Worm (Caenorhabditis elegans): ENCODE results near the gene math-3.
"Not testable (repeated sequence)": the region's sequence is repeated elsewhere in the genome, so short reads cannot be mapped to it uniquely, and the experiment has no call there.

The math-3 gene

DNA sequence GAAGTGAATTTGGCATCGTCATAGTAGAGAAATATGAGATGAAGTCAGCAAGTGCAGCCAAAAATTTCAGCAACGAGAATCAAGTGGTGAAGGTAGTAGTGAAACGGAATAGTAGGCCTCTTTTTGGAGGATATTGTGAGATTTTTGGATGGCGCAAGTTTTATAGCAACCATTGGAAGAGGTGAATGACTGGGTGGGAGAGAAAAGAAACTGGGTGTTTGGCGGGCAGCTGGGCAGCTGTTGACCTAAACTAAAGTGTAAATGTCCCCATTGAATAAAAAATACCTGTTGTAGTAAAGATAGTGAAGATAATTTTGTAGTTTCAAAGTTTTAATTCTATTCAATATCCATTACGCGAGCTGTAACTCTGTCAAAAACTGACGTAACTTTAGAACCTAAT, 44.2 kb downstream of the math-3 start:
- TF ChIP-seq hmg-4 (GFP tag; optimal IDR thresholded peaks at IDR 0.05) (no peak), tbx-37 (GFP tag; conservative IDR thresholded peaks at IDR 0.05) (no peak), sea-1 (GFP tag; conservative IDR thresholded peaks at IDR 0.05) (no peak)

DNA sequence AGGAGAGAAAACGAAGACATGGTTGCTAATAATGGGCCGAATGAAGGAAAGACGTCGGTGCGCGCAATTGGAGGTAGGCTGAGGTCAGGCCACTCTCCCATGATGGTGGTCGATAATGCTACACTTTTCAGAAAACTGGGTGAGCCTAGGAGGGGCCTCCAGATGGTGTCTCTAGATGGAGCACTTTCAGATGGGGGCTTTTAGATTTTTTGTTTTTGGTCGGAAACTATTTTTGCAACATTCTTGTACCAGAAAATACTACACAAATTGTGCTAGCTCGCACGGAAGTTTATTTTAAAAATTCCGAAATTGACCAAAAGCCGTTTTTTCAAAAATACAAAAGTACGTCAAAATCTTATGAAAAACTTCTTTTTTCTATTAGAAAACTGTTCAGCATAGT, 46.4 kb downstream of the math-3 start, which contains the start of gene fbxb-10:
Gene fbxb-10, minus strand, starts transcription at position 101 of the 400 bp plus-strand sequence.
- TF ChIP-seq ets-7 (tag; optimal IDR thresholded peaks at IDR 0.05) (no peak), hnd-1 (tag; optimal IDR thresholded peaks at IDR 0.05) (no peak), B0310.2 (tag; optimal IDR thresholded peaks at IDR 0.05) (no peak), hmg-4 (GFP tag; optimal IDR thresholded peaks at IDR 0.05) (no peak), aly-1 (tag; optimal IDR thresholded peaks at IDR 0.05) (no peak), F13C5.2 (tag; optimal IDR thresholded peaks at IDR 0.05) (no peak), scrt-1 (GFP tag; IDR thresholded peaks at IDR 0.05) (no peak), ceh-13 (GFP tag; optimal IDR thresholded peaks at IDR 0.05) (no peak), tbx-37 (GFP tag; conservative IDR thresholded peaks at IDR 0.05) (no peak), ceh-36 (tag; optimal IDR thresholded peaks at IDR 0.05) (no peak), ama-1 (optimal IDR thresholded peaks at IDR 0.05) (no peak), tra-4 (tag; optimal IDR thresholded peaks at IDR 0.05) (no peak), flt-1 (GFP tag; IDR thresholded peaks at IDR 0.05) (no peak), pes-1 (GFP tag; IDR thresholded peaks at IDR 0.05) (no peak), hmbx-1 (tag; optimal IDR thresholded peaks at IDR 0.05) (no peak), sea-1 (GFP tag; conservative IDR thresholded peaks at IDR 0.05) (no peak), tbx-11 (GFP tag; IDR thresholded peaks at IDR 0.05) (no peak)

DNA sequence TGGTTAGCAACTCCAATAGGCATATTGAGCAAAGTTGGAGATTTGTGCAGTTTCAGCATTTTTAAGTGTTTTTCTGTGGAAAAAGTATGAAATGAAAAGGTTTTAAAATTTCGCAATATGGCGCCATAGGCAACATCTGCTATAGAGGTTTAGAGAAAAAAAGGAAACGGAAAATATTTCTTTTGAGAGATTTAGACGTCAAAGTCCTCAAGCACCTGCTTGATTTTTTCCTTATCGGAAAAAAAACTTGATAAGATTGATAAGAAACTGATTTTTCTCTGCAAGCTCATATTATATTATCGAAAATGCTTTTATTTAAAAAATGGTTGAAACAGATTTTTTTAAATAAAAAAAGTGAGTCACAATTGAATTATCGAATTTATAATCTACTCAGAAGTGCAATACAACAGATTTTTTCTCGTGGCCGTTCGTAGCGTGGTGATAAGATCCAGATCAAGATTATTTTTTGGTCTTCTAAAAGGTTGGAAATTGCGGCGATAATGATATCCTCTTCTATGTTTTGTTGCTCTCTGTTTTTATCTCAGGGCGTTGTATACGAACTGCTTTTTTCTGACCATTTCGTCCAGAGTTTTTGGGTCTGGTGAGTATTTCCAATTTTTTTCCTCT, 48.2 kb downstream of the math-3 start, which contains the start of gene fbxc-19:
Gene fbxc-19, plus strand, starts transcription at position 536 of the 627 bp plus-strand sequence.
- TF ChIP-seq ceh-36 (tag; optimal IDR thresholded peaks at IDR 0.05) (no peak), scrt-1 (GFP tag; IDR thresholded peaks at IDR 0.05) (no peak), pes-1 (GFP tag; IDR thresholded peaks at IDR 0.05) (no peak; the same call in 1 of the 2 replicates), F13C5.2 (tag; optimal IDR thresholded peaks at IDR 0.05) (no peak), aly-1 (tag; optimal IDR thresholded peaks at IDR 0.05) (no peak), hmbx-1 (tag; optimal IDR thresholded peaks at IDR 0.05) (no peak), ets-7 (tag; optimal IDR thresholded peaks at IDR 0.05) (no peak), hmg-4 (GFP tag; optimal IDR thresholded peaks at IDR 0.05) (no peak), sea-1 (GFP tag; conservative IDR thresholded peaks at IDR 0.05) (no peak), flt-1 (GFP tag; IDR thresholded peaks at IDR 0.05) (no peak), ama-1 (optimal IDR thresholded peaks at IDR 0.05) (no peak), hnd-1 (tag; optimal IDR thresholded peaks at IDR 0.05) (no peak), ceh-13 (GFP tag; optimal IDR thresholded peaks at IDR 0.05) (no peak), tbx-37 (GFP tag; conservative IDR thresholded peaks at IDR 0.05) (no peak), B0310.2 (tag; optimal IDR thresholded peaks at IDR 0.05) (no peak), tra-4 (tag; optimal IDR thresholded peaks at IDR 0.05) (no peak), tbx-11 (GFP tag; IDR thresholded peaks at IDR 0.05) (no peak)

DNA sequence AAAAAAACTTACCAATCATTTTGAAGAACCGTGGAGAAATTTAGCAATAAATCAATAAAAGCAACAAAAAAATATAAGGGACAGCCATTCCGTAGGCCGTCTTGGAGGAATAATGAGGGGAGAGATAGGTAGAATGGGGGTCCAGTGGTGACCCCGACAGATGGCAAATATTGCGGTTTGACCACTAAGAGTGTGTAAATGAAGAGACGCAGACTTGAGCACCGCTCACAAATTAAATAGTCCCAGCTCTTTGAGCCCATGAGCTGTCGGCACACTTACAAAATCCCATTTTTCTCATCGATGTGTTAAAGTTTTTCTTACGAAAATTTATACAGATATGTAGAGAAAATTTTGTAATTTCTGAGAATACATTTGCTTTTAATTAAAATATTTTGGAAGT, 48.9 kb downstream of the math-3 start, which contains the start of gene fbxa-3:
Gene fbxa-3, minus strand, starts transcription at position 101 of the 400 bp plus-strand sequence.
- TF ChIP-seq ceh-36 (tag; optimal IDR thresholded peaks at IDR 0.05) = no peak
- no peak for TF ChIP-seq scrt-1 (GFP tag; IDR thresholded peaks at IDR 0.05)
- no peak for TF ChIP-seq ceh-13 (GFP tag; optimal IDR thresholded peaks at IDR 0.05)
- TF ChIP-seq aly-1 (tag; optimal IDR thresholded peaks at IDR 0.05) = no peak
- no peak for TF ChIP-seq ama-1 (optimal IDR thresholded peaks at IDR 0.05)
- TF ChIP-seq ets-7 (tag; optimal IDR thresholded peaks at IDR 0.05) = no peak
- TF ChIP-seq flt-1 (GFP tag; IDR thresholded peaks at IDR 0.05) = no peak
- TF ChIP-seq hnd-1 (tag; optimal IDR thresholded peaks at IDR 0.05) = no peak
- no peak for TF ChIP-seq pes-1 (GFP tag; IDR thresholded peaks at IDR 0.05)
- TF ChIP-seq B0310.2 (tag; optimal IDR thresholded peaks at IDR 0.05) = no peak
- no peak for TF ChIP-seq F13C5.2 (tag; optimal IDR thresholded peaks at IDR 0.05)

DNA sequence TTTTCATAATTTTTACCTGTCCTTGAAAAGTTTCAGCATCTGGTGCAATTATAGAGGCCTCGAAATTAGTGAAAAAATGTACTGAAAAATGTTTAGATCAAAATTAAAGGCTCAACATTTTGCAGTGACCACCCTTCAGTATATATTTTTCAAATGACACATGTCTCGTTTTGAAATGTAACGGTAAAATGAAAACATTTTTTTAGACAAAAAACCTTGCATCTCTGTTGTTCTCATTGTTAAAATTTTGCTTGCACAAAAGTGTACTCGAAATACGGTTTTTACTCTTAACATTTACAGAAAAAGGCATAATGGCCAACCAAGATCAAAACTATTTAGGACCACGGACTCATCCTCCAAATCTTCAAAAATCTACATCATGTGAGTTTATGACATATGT, 52.4 kb downstream of the math-3 start, which contains the start of gene math-41:
Gene math-41, plus strand, starts transcription at position 301 of the 400 bp plus-strand sequence.
- TF ChIP-seq ceh-36 (tag; optimal IDR thresholded peaks at IDR 0.05); ceh-13 (GFP tag; optimal IDR thresholded peaks at IDR 0.05); tbx-11 (GFP tag; IDR thresholded peaks at IDR 0.05): not testable (repeated sequence)
